Worm (Caenorhabditis elegans): Measurements from ENCODE around the gene Y69H2.1.

- TF ChIP-seq repo-1 (tag; optimal IDR thresholded peaks at IDR 0.05), result no peak
- TF ChIP-seq F23B12.7 (tag; optimal IDR thresholded peaks at IDR 0.05; ENCODE audit: insufficient read depth), result no peak
- TF ChIP-seq unc-62 (GFP tag; optimal IDR thresholded peaks at IDR 0.05), result no peak
- no peak for TF ChIP-seq madf-3 (GFP tag; IDR thresholded peaks at IDR 0.05)
- no peak for TF ChIP-seq Y53F4B.3 (GFP tag; IDR thresholded peaks at IDR 0.05)
- TF ChIP-seq C17E4.6 (GFP tag; IDR thresholded peaks at IDR 0.05), result no peak
- TF ChIP-seq tbp1 (GFP tag; optimal IDR thresholded peaks at IDR 0.05), result no peak
- TF ChIP-seq ama-1 (optimal IDR thresholded peaks at IDR 0.05), result no peak
- no peak for TF ChIP-seq ama-1 (GFP tag; optimal IDR thresholded peaks at IDR 0.05)
- TF ChIP-seq snpc-4 (GFP tag; optimal IDR thresholded peaks at IDR 0.05), result no peak
- no peak for TF ChIP-seq snpc-4 (tag; optimal IDR thresholded peaks at IDR 0.05)
- TF ChIP-seq nhr-90 (tag; optimal IDR thresholded peaks at IDR 0.05), result no peak
- no peak for TF ChIP-seq F39B2.1 (GFP tag; IDR thresholded peaks at IDR 0.05)
- no peak for TF ChIP-seq Y56A3A.18 (GFP tag; IDR thresholded peaks at IDR 0.05)
Measured at ce11 chrV:18585102-18585501, 37.3 kb downstream of the Y69H2.1 start.

All from whole organism, young adult.